Worm (Caenorhabditis elegans): ENCODE results near the gene F28B1.9.

DNA sequence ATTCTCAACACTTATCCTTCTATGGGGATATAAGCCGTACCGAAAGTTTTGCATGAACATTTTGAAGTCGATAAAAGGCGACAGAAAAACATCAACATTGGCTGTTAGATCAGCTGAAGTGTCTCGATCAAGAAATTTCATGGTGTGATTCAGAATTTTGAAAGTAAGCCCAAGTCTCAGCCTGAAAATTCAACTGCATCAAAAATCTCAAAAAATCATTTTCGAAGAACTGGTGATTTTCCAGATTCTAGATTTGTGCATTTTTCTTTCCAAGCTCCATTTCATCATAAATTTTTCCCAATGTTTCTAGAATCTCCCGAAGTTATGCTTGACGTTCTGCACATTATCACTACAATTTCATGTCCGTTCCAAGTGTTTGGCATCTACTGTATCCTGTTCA, 3.0 kb downstream of the F28B1.9 start, which contains the start of gene srh-255:
- TF ChIP-seq scrt-1 (GFP tag; IDR thresholded peaks at IDR 0.05): no peak
- TF ChIP-seq ama-1 (optimal IDR thresholded peaks at IDR 0.05): no peak
- no peak for TF ChIP-seq tra-4 (tag; optimal IDR thresholded peaks at IDR 0.05)
- no peak for TF ChIP-seq aly-1 (tag; optimal IDR thresholded peaks at IDR 0.05)
- no peak for TF ChIP-seq hmbx-1 (tag; optimal IDR thresholded peaks at IDR 0.05)
- no peak for TF ChIP-seq F13C5.2 (tag; optimal IDR thresholded peaks at IDR 0.05)
- no peak for TF ChIP-seq flt-1 (GFP tag; IDR thresholded peaks at IDR 0.05)
